Fruit fly (Drosophila melanogaster) S2 (cell line): ENCODE measurements around the gene RecQ4.

Experiments
- CG8478 ChIP-seq: fragments of >200 bp; optimal IDR thresholded peaks from 2 replicates; lab custom pipeline; 2018
- CTCF ChIP-seq, 2 experiments: fragments of >200 bp; optimal IDR thresholded peaks; 2 replicates each; lab custom pipeline; 2018

DNA sequence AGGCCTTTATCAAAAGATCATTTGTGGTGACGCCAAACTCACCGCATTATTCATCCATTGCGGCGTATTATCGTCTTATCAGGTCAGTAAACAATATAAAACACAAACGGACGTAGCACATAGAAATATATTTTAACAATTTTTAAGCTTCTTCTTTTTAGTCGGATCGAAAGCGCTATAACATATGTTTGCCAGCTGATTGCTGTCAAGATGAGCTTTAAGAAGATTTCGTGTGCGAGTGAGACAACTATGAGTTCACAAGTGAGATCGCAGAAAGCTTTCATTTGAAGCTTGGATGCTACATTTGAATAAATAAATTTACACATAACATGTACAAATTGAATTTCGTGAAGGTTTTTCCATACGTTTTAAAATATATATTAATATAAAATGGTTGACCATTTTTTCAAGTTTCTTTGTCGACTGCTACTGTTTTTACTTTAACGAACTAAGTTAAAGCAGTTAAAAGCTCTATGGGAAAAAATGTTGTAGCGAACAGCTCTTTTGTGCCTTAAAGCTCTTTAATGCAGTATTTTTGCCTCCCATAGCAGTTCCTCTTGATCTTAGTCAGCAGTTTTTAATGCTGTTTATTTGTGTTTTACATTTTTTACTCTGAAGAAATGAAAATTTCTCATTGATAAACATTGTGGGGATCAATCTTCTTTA, 16.9 kb downstream of the RecQ4 start, which contains the start of gene CG42445:
- TF ChIP-seq CTCF (optimal IDR thresholded peaks at IDR 0.05; lab: Kevin White, UChicago): no peak
- TF ChIP-seq CG8478 (lab: Kevin White, UChicago): no peak
